Fruit fly (Drosophila melanogaster) whole organism, embryonic: ENCODE data around the gene CG9483.

Experiments used
- Atf6 ChIP-seq: fragments of 200-800 bp; sonication (Bioruptor generic); IDR thresholded peaks from 2 replicates; pipeline ENCODE4 v1.3.6; 2022; ENCODE audit warnings: missing biosample characterization, missing genetic modification characterization
- C15 ChIP-seq: fragments of 200-800 bp; sonication (Bioruptor generic); IDR thresholded peaks from 3 replicates; pipeline ENCODE4 v1.3.6; 2022; ENCODE audit warnings: missing biosample characterization, missing genetic modification characterization
- CG10267 ChIP-seq: fragments of 200-800 bp; sonication (Bioruptor generic); optimal IDR thresholded peaks from 2 replicates; lab custom pipeline; 2018; ENCODE audit warnings: missing biosample characterization, mild to moderate bottlenecking, missing genetic modification characterization, moderate library complexity
- CG10979 ChIP-seq: fragments of 200-800 bp; sonication (Bioruptor generic); optimal IDR thresholded peaks from 2 replicates; lab custom pipeline; 2018; ENCODE audit warnings: missing biosample characterization, mild to moderate bottlenecking, missing genetic modification characterization, moderate library complexity
- CG14014 ChIP-seq: fragments of 200-800 bp; sonication (Bioruptor generic); IDR thresholded peaks from 2 replicates; pipeline ENCODE4 v1.3.6; 2022; ENCODE audit warnings: missing biosample characterization, missing genetic modification characterization
- CG15479 ChIP-seq: fragments of 200-800 bp; sonication (Bioruptor generic); optimal IDR thresholded peaks from 3 replicates; lab custom pipeline; 2019; ENCODE audit warnings: missing biosample characterization, mild to moderate bottlenecking, missing genetic modification characterization, moderate library complexity
- CG15696 ChIP-seq: fragments of 200-800 bp; sonication (Bioruptor generic); optimal IDR thresholded peaks from 2 replicates; lab custom pipeline; 2019; ENCODE audit warnings: missing biosample characterization, mild to moderate bottlenecking, missing genetic modification characterization, moderate library complexity
- CG17361 ChIP-seq: fragments of 200-800 bp; sonication (Bioruptor generic); IDR thresholded peaks from 3 replicates; pipeline ENCODE4 v1.3.6; 2022; ENCODE audit warnings: missing biosample characterization, missing genetic modification characterization
- CG17802 ChIP-seq: fragments of 200-800 bp; sonication (Bioruptor generic); optimal IDR thresholded peaks from 2 replicates; lab custom pipeline; 2018; ENCODE audit warnings: missing biosample characterization, mild to moderate bottlenecking, missing genetic modification characterization, moderate library complexity
- CG18619 ChIP-seq: fragments of 200-800 bp; sonication (Bioruptor generic); optimal IDR thresholded peaks from 3 replicates; lab custom pipeline; 2017; ENCODE audit warnings: missing biosample characterization, mild to moderate bottlenecking, missing genetic modification characterization
- CG18764 ChIP-seq: fragments of 200-800 bp; sonication (Bioruptor generic); optimal IDR thresholded peaks from 3 replicates; lab custom pipeline; 2016; ENCODE audit warnings: missing biosample characterization, missing genetic modification characterization
- CG30431 ChIP-seq: fragments of 200-800 bp; sonication (Bioruptor generic); optimal IDR thresholded peaks from 2 replicates; lab custom pipeline; 2017; ENCODE audit warnings: missing biosample characterization, missing genetic modification characterization
- CG31388 ChIP-seq: fragments of 200-800 bp; sonication (Bioruptor generic); optimal IDR thresholded peaks from 2 replicates; lab custom pipeline; 2016; ENCODE audit warnings: missing biosample characterization, missing genetic modification characterization
- CG7372 ChIP-seq: fragments of 200-800 bp; sonication (Bioruptor generic); IDR thresholded peaks from 2 replicates; pipeline ENCODE4 v1.3.6; 2022; ENCODE audit warnings: missing biosample characterization, missing genetic modification characterization
- CG8359 ChIP-seq: fragments of 200-800 bp; sonication (Bioruptor generic); optimal IDR thresholded peaks from 2 replicates; lab custom pipeline; 2017; ENCODE audit warnings: missing biosample characterization, mild to moderate bottlenecking, missing genetic modification characterization, borderline replicate concordance
- CG8478 ChIP-seq: fragments of >200 bp; optimal IDR thresholded peaks from 2 replicates; lab custom pipeline; 2018
- CG8924 ChIP-seq: fragments of 200-800 bp; optimal IDR thresholded peaks from 3 replicates; lab custom pipeline; 2019; ENCODE audit warnings: missing biosample characterization, mild to moderate bottlenecking, missing genetic modification characterization, moderate library complexity
- CkIIα-i1 ChIP-seq: fragments of 200-800 bp; sonication (Bioruptor generic); IDR thresholded peaks from 2 replicates; pipeline ENCODE4 v1.3.6; 2022; ENCODE audit warnings: missing biosample characterization, missing genetic modification characterization
- CrebB ChIP-seq: fragments of 200-800 bp; sonication (Bioruptor generic); optimal IDR thresholded peaks from 3 replicates; lab custom pipeline; 2018; ENCODE audit warnings: missing biosample characterization, mild to moderate bottlenecking, missing genetic modification characterization
- D ChIP-seq, 2 experiments: fragments of 200-800 bp in 1 of 2; fragments of >200 bp in 1 of 2; sonication (Bioruptor generic) in 1 of 2; optimal IDR thresholded peaks; 2 replicates in 1 of 2; 3 replicates in 1 of 2; lab custom pipeline; 2017; ENCODE audit warnings: mild to moderate bottlenecking in 1 of 2, missing biosample characterization in 1 of 2, missing genetic modification characterization in 1 of 2, missing genetic modification reagents in 1 of 2
- Dbx ChIP-seq: fragments of 200-800 bp; sonication (Bioruptor generic); IDR thresholded peaks from 3 replicates; pipeline ENCODE4 v1.3.6; 2022; ENCODE audit warnings: missing biosample characterization, missing genetic modification characterization
- Deaf1 ChIP-seq: fragments of 200-800 bp; optimal IDR thresholded peaks from 3 replicates; lab custom pipeline; 2019; ENCODE audit warnings: missing biosample characterization, mild to moderate bottlenecking, missing genetic modification characterization, moderate library complexity
- Dip2 ChIP-seq: fragments of 200-800 bp; sonication (Bioruptor generic); IDR thresholded peaks from 2 replicates; pipeline ENCODE4 v1.3.6; 2022; ENCODE audit warnings: missing biosample characterization, missing genetic modification characterization
- Kr ChIP-seq: fragments of 200-800 bp; sonication (Bioruptor generic); optimal IDR thresholded peaks from 2 replicates; lab custom pipeline; 2017; ENCODE audit warnings: missing biosample characterization, mild to moderate bottlenecking, missing genetic modification characterization
- Lhr ChIP-seq: fragments of 200-800 bp; sonication (Bioruptor generic); optimal IDR thresholded peaks from 3 replicates; lab custom pipeline; 2017; ENCODE audit warnings: mild to moderate bottlenecking, missing biosample characterization, missing genetic modification reagents, missing genetic modification characterization
- Nf-YA ChIP-seq: fragments of 200-800 bp; sonication (Bioruptor generic); IDR thresholded peaks from 2 replicates; pipeline ENCODE4 v1.3.6; 2022; ENCODE audit warnings: missing biosample characterization, missing genetic modification characterization
- Oaz ChIP-seq: fragments of 200-800 bp; sonication (Bioruptor generic); IDR thresholded peaks from 2 replicates; pipeline ENCODE4 v1.3.6; 2022; ENCODE audit warnings: missing biosample characterization, missing genetic modification characterization
- Sox100B ChIP-seq: fragments of 200-800 bp; sonication (Bioruptor generic); optimal IDR thresholded peaks from 3 replicates; lab custom pipeline; 2018; ENCODE audit warnings: missing biosample characterization, mild to moderate bottlenecking, missing genetic modification characterization
- Sry-β ChIP-seq: fragments of 200-800 bp; sonication (Bioruptor generic); optimal IDR thresholded peaks from 2 replicates; lab custom pipeline; 2018; ENCODE audit warnings: missing biosample characterization, mild to moderate bottlenecking, missing genetic modification characterization, moderate library complexity
- ara ChIP-seq: fragments of 200-800 bp; sonication (Bioruptor generic); IDR thresholded peaks from 2 replicates; pipeline ENCODE4 v1.3.6; 2022; ENCODE audit warnings: missing biosample characterization, missing genetic modification characterization
- chinmo ChIP-seq: fragments of 200-800 bp; sonication (Bioruptor generic); IDR thresholded peaks from 4 replicates; pipeline ENCODE4 v1.3.6; 2022; ENCODE audit warnings: missing biosample characterization, missing genetic modification characterization; ENCODE audit not compliant: partially characterized antibody
- dmrt11E ChIP-seq: fragments of 200-800 bp; sonication (Bioruptor generic); optimal IDR thresholded peaks from 3 replicates; lab custom pipeline; 2018; ENCODE audit warnings: missing biosample characterization, mild to moderate bottlenecking, missing genetic modification characterization, moderate library complexity
- fd3F ChIP-seq: fragments of 200-800 bp; sonication (Bioruptor generic); optimal IDR thresholded peaks from 2 replicates; lab custom pipeline; 2018; ENCODE audit warnings: missing biosample characterization, mild to moderate bottlenecking, missing genetic modification characterization, moderate library complexity
- kah ChIP-seq: fragments of 200-800 bp; sonication (Bioruptor generic); optimal IDR thresholded peaks from 2 replicates; lab custom pipeline; 2018; ENCODE audit warnings: missing biosample characterization, mild to moderate bottlenecking, missing genetic modification characterization
- ken ChIP-seq: fragments of 200-800 bp; sonication (Bioruptor generic); IDR thresholded peaks from 3 replicates; pipeline ENCODE4 v1.3.6; 2022; ENCODE audit warnings: missing biosample characterization, missing genetic modification characterization
- mirr ChIP-seq: fragments of 200-800 bp; sonication (Bioruptor generic); optimal IDR thresholded peaks from 3 replicates; lab custom pipeline; 2018; ENCODE audit warnings: missing biosample characterization, mild to moderate bottlenecking, missing genetic modification characterization
- oc ChIP-seq: fragments of 200-800 bp; sonication (Bioruptor generic); optimal IDR thresholded peaks from 2 replicates; lab custom pipeline; 2018; ENCODE audit warnings: missing biosample characterization, mild to moderate bottlenecking, missing genetic modification characterization, moderate library complexity
- row ChIP-seq: fragments of 200-800 bp; sonication (Bioruptor generic); IDR thresholded peaks from 3 replicates; pipeline ENCODE4 v1.3.6; 2022; ENCODE audit warnings: missing biosample characterization, missing genetic modification characterization
- slp2 ChIP-seq: fragments of 200-800 bp; sonication (Bioruptor generic); optimal IDR thresholded peaks from 2 replicates; lab custom pipeline; 2016; ENCODE audit warnings: missing biosample characterization, missing genetic modification characterization
- sob ChIP-seq: fragments of 200-800 bp; sonication (Bioruptor generic); IDR thresholded peaks from 2 replicates; pipeline ENCODE4 v1.3.6; 2022; ENCODE audit warnings: missing biosample characterization, missing genetic modification characterization
- tin ChIP-seq: fragments of 200-800 bp; sonication (Bioruptor generic); optimal IDR thresholded peaks from 3 replicates; lab custom pipeline; 2016; ENCODE audit warnings: missing biosample characterization, missing genetic modification characterization
- z ChIP-seq: fragments of 200-800 bp; sonication (Bioruptor generic); IDR thresholded peaks from 3 replicates; pipeline ENCODE4 v1.3.6; 2022; ENCODE audit warnings: missing biosample characterization, missing genetic modification characterization

The CG9483 gene

DNA sequence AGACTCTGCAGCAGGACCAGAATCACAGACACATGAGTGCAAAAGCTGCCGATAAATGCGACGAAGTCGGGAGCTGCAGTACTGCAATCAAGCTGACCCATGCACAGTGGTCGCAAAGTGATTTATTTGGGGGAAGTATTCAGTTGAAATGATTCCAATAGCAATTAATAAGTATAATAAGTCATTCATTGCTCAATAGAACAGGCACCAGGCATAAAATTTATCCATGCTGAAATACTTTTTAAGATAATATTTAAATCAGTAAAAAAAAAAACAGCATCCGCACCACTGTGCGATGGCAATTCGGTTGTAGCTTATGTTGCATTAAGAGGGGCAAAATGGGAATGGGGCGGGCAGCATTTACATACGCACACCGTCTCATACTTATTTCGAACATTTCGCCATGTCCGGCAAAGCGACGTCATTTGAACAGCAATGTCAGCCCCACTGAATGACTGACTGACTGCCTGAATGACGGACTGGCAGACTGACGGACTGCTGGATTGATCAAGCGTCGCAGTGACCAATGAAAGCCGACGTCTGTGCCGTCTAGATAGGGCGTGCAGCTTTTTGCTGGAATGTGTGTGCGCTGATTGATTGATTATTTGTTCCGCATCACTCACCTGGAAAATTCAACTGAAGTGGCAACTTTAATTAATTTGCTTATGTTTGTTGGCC, 31.6 kb upstream of the CG9483 start (continued):
- TF ChIP-seq Deaf1 (tag; lab: Kevin White, UChicago) (no peak), Kr (GFP tag; lab: Kevin White, UChicago) (no peak), row (GFP tag; lab: Robert Waterston, UW) (peak; percentile 80), chinmo (GFP tag; lab: Robert Waterston, UW) (no peak), CG14014 (peak; percentile 18; the same call in 1 of the 2 replicates), ken (GFP tag; lab: Robert Waterston, UW) (peak; percentile 51; the same call in 1 of the 3 replicates), slp2 (GFP tag; lab: Kevin White, UChicago) (peak; percentile 37), z (GFP tag; lab: Robert Waterston, UW) (no peak), CG31388 (GFP tag; lab: Kevin White, UChicago) (peak; percentile 20), Oaz (GFP tag; lab: Robert Waterston, UW) (peak; percentile 63), CkIIα-i1 (GFP tag; lab: Robert Waterston, UW) (no peak), Sox100B (GFP tag; lab: Kevin White, UChicago) (peak; percentile 46), Nf-YA (GFP tag; lab: Robert Waterston, UW) (no peak), tin (peak; percentile 79), C15 (GFP tag; lab: Robert Waterston, UW) (peak; percentile 53; the same call in 1 of the 3 replicates), oc (tag; lab: Kevin White, UChicago) (peak; percentile 42), kah (no peak), CG8359 (GFP tag; lab: Kevin White, UChicago) (no peak), CG18764 (GFP tag; lab: Kevin White, UChicago) (no peak), ara (GFP tag; lab: Robert Waterston, UW) (peak; percentile 77), CG18619 (GFP tag; lab: Kevin White, UChicago) (no peak), dmrt11E (tag; lab: Kevin White, UChicago) (peak; percentile 46), fd3F (GFP tag; lab: Kevin White, UChicago) (no peak), Atf6 (GFP tag; lab: Robert Waterston, UW) (peak; percentile 67; the same call in 1 of the 2 replicates), CrebB (tag; lab: Kevin White, UChicago) (no peak), CG8478 (lab: Kevin White, UChicago) (no peak), CG17802 (tag; lab: Kevin White, UChicago) (no peak), CG15696 (tag; lab: Kevin White, UChicago) (peak; percentile 25), Dip2 (no peak), CG17361 (GFP tag; lab: Robert Waterston, UW) (peak; percentile 31; the same call in 2 of the 3 replicates), sob (peak; percentile 67; the same call in 1 of the 2 replicates), CG10267 (tag; lab: Kevin White, UChicago) (peak; percentile 59), CG30431 (GFP tag; lab: Kevin White, UChicago) (peak; percentile 57), CG8924 (peak; percentile 54), CG10979 (peak; percentile 80), Lhr (GFP tag; lab: Kevin White, UChicago) (peak; percentile 7), Dbx (GFP tag; lab: Robert Waterston, UW) (0 out of 3 replicates have a peak, but pooled peaks have one; percentile 8), Sry-β (GFP tag; lab: Kevin White, UChicago) (no peak)

DNA sequence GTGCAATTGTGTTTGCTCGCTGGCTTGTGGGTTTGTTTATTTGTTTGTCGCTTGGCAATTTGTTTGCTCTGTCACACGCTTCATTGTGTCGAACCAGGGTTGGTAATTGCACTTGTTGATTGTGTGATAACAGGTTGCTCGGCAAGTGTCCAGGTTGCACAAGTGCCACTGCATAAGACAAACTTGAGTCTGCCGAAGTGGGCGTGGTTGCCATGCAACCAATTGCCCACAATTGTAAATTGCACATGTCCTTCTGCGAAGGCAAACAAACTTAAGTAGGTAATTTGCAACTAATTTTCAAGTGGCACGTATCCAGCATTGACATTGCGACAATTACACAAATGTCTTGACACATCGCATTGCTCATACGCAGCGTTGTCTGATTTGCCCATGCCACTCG, 27.4 kb upstream of the CG9483 start:
- TF ChIP-seq CG8478 (lab: Kevin White, UChicago) (peak; percentile 68), CG7372 (GFP tag; lab: Robert Waterston, UW) (peak; percentile 20; the same call in 1 of the 2 replicates), D (optimal IDR thresholded peaks at IDR 0.05; lab: Kevin White, UChicago) (peak; percentile 76), D (GFP tag; optimal IDR thresholded peaks at IDR 0.05; lab: Kevin White, UChicago) (no peak), CG15479 (GFP tag; lab: Kevin White, UChicago) (peak; percentile 81), mirr (GFP tag; lab: Kevin White, UChicago) (no peak)
